Fruit fly (Drosophila melanogaster): ENCODE measurements around the gene CG42822.
A peak's percentile ranks its signal among the peaks of the same experiment; 100 is the strongest.
"Not testable (repeated sequence)": the region's sequence is repeated elsewhere in the genome, so short reads cannot be mapped to it uniquely, and the experiment has no call there.

The CG42822 gene

dm6 chr3R:17434330-17434729 is 20.6 kb downstream of the CG42822 start, which contains the start of gene CG44090:
CG44090 (minus strand) TSS chr3R:17434430.
- TF ChIP-seq fd96Ca (GFP tag; IDR thresholded peaks at IDR 0.05), result no peak
- TF ChIP-seq Ets98B (GFP tag; IDR thresholded peaks at IDR 0.05), result no peak
- no peak for TF ChIP-seq CG32121 (GFP tag; IDR thresholded peaks at IDR 0.05)
- no peak for TF ChIP-seq Snoo (tag; optimal IDR thresholded peaks at IDR 0.05)
- no peak for TF ChIP-seq D1 (tag; optimal IDR thresholded peaks at IDR 0.05)
- TF ChIP-seq gl (tag; optimal IDR thresholded peaks at IDR 0.05), result no peak
- TF ChIP-seq CG9948 (tag; optimal IDR thresholded peaks at IDR 0.05), result no peak
- TF ChIP-seq Pif1B (GFP tag; optimal IDR thresholded peaks at IDR 0.05), result no peak
- no peak for TF ChIP-seq rn (GFP tag; IDR thresholded peaks at IDR 0.05)
- no peak for TF ChIP-seq CG4496 (GFP tag; IDR thresholded peaks at IDR 0.05)
- TF ChIP-seq EcR (GFP tag; optimal IDR thresholded peaks at IDR 0.05), result no peak
- TF ChIP-seq CG10348 (GFP tag; IDR thresholded peaks at IDR 0.05), result no peak
- no peak for TF ChIP-seq CG15710 (tag; optimal IDR thresholded peaks at IDR 0.05)
- TF ChIP-seq CG13204 (GFP tag; optimal IDR thresholded peaks at IDR 0.05), result no peak
- TF ChIP-seq CG14655 (GFP tag; optimal IDR thresholded peaks at IDR 0.05), result no peak
- TF ChIP-seq CG8159 (tag; optimal IDR thresholded peaks at IDR 0.05), result no peak
- TF ChIP-seq CG17806 (tag; optimal IDR thresholded peaks at IDR 0.05), result no peak
- TF ChIP-seq CG34367 (tag; optimal IDR thresholded peaks at IDR 0.05), result no peak
- no peak for TF ChIP-seq CG12605 (GFP tag; IDR thresholded peaks at IDR 0.05)
- no peak for TF ChIP-seq CG8301 (tag; optimal IDR thresholded peaks at IDR 0.05)

- TF ChIP-seq Pif1B (GFP tag; optimal IDR thresholded peaks at IDR 0.05), result no peak
- no peak for TF ChIP-seq CG9948 (tag; optimal IDR thresholded peaks at IDR 0.05)
- no peak for TF ChIP-seq CG15710 (tag; optimal IDR thresholded peaks at IDR 0.05)
- TF ChIP-seq CG13204 (GFP tag; optimal IDR thresholded peaks at IDR 0.05), result no peak
- no peak for TF ChIP-seq rn (GFP tag; IDR thresholded peaks at IDR 0.05)
- TF ChIP-seq CG8301 (tag; optimal IDR thresholded peaks at IDR 0.05), result no peak
- TF ChIP-seq CG4496 (GFP tag; IDR thresholded peaks at IDR 0.05), result no peak
- TF ChIP-seq CG34367 (tag; optimal IDR thresholded peaks at IDR 0.05), result no peak
- TF ChIP-seq CG32121 (GFP tag; IDR thresholded peaks at IDR 0.05), result no peak
- TF ChIP-seq CG14655 (GFP tag; optimal IDR thresholded peaks at IDR 0.05), result no peak
- TF ChIP-seq CG8159 (tag; optimal IDR thresholded peaks at IDR 0.05), result no peak
- no peak for TF ChIP-seq CG17806 (tag; optimal IDR thresholded peaks at IDR 0.05)
- TF ChIP-seq CG12605 (GFP tag; IDR thresholded peaks at IDR 0.05), result no peak
- no peak for TF ChIP-seq D1 (tag; optimal IDR thresholded peaks at IDR 0.05)
- TF ChIP-seq Ets98B (GFP tag; IDR thresholded peaks at IDR 0.05), result no peak
- TF ChIP-seq gl (tag; optimal IDR thresholded peaks at IDR 0.05), result no peak
Observed at dm6 chr3R:17440628-17441027, 26.9 kb downstream of the CG42822 start, which contains the start of gene CG14331. CG14331 (minus strand) TSS chr3R:17440728.

- TF ChIP-seq CG9948 (tag; optimal IDR thresholded peaks at IDR 0.05) (no peak), fd96Ca (GFP tag; IDR thresholded peaks at IDR 0.05) (no peak), CG8301 (tag; optimal IDR thresholded peaks at IDR 0.05) (no peak), Pif1B (GFP tag; optimal IDR thresholded peaks at IDR 0.05) (no peak), CG15710 (tag; optimal IDR thresholded peaks at IDR 0.05) (no peak), rn (GFP tag; IDR thresholded peaks at IDR 0.05) (no peak), CG17806 (tag; optimal IDR thresholded peaks at IDR 0.05) (no peak), CG34367 (tag; optimal IDR thresholded peaks at IDR 0.05) (no peak), CG32121 (GFP tag; IDR thresholded peaks at IDR 0.05) (no peak), CG12605 (GFP tag; IDR thresholded peaks at IDR 0.05) (no peak), CG10348 (GFP tag; IDR thresholded peaks at IDR 0.05) (no peak), gl (tag; optimal IDR thresholded peaks at IDR 0.05) (no peak)
Observed at dm6 chr3R:17447615-17448014, 33.9 kb downstream of the CG42822 start.

dm6 chr3R:17448758-17449157 is 35.1 kb downstream of the CG42822 start, which contains the start of gene Eh:
Eh (minus strand) TSS chr3R:17448858.
- no peak for TF ChIP-seq D1 (tag; optimal IDR thresholded peaks at IDR 0.05)

- TF ChIP-seq D1 (tag; optimal IDR thresholded peaks at IDR 0.05), result peak; percentile 86
- TF ChIP-seq fd96Ca (GFP tag; IDR thresholded peaks at IDR 0.05), result no peak
Observed at dm6 chr3R:17449402-17449801, 35.7 kb downstream of the CG42822 start.

- not testable (repeated sequence) for TF ChIP-seq CG13204 (GFP tag; optimal IDR thresholded peaks at IDR 0.05); CG10348 (GFP tag; IDR thresholded peaks at IDR 0.05); gl (tag; optimal IDR thresholded peaks at IDR 0.05)
Observed at dm6 chr3R:17456676-17457075, 43.0 kb downstream of the CG42822 start, which contains the start of gene CG14330. CG14330 (minus strand) TSS chr3R:17456776.
